Worm (Caenorhabditis elegans): ENCODE data around the gene dim-1.

Gene dim-1

DNA sequence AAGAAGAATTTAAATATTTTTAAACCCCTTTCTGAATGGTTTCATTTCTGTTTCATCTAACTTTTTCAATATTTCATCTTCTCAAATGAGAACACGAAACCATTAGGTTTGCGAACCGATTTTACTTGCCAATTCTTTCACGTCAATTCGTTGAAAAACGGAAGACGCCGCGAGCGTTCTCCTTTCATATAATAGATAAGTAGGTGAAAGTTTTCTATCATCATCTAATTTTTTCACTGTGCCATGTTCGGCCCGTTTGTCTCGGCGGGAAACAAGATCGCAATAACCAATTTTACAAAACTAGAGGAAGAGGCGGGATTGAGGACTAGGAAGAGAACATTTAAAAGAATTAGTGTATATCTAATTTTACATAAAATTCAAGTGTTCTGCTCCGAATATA lies 12.9 kb downstream of the dim-1 start, which contains the start of gene C18A11.4:
C18A11.4 (plus strand) TSS at position 367 of the 400 bp plus-strand sequence.
- TF ChIP-seq mep-1 (tag; optimal IDR thresholded peaks at IDR 0.05) (no peak), ztf-11 (tag; optimal IDR thresholded peaks at IDR 0.05) (no peak), ceh-83 (GFP tag; optimal IDR thresholded peaks at IDR 0.05) (no peak), unc-39 (tag; optimal IDR thresholded peaks at IDR 0.05) (no peak), nhr-28 (tag; optimal IDR thresholded peaks at IDR 0.05) (no peak), ham-2 (GFP tag; optimal IDR thresholded peaks at IDR 0.05) (no peak), nhr-12 (tag; optimal IDR thresholded peaks at IDR 0.05) (no peak), hlh-1 (tag; optimal IDR thresholded peaks at IDR 0.05) (no peak), mab-5 (tag; optimal IDR thresholded peaks at IDR 0.05) (no peak), flh-1 (GFP tag; optimal IDR thresholded peaks at IDR 0.05) (no peak), unc-120 (tag; optimal IDR thresholded peaks at IDR 0.05; ENCODE audit: poor library complexity, severe bottlenecking) (no peak), cnd-1 (tag; optimal IDR thresholded peaks at IDR 0.05) (no peak), zip-8 (tag; optimal IDR thresholded peaks at IDR 0.05) (no peak), blmp-1 (tag; optimal IDR thresholded peaks at IDR 0.05) (no peak), lsy-2 (tag; optimal IDR thresholded peaks at IDR 0.05) (no peak), elt-1 (tag; optimal IDR thresholded peaks at IDR 0.05; ENCODE audit: borderline replicate concordance, insufficient read depth) (no peak), sem-2 (GFP tag; optimal IDR thresholded peaks at IDR 0.05) (no peak), elt-3 (tag; optimal IDR thresholded peaks at IDR 0.05) (no peak), bed-3 (GFP tag; optimal IDR thresholded peaks at IDR 0.05) (no peak), pha-4 (tag; optimal IDR thresholded peaks at IDR 0.05) (no peak)

DNA sequence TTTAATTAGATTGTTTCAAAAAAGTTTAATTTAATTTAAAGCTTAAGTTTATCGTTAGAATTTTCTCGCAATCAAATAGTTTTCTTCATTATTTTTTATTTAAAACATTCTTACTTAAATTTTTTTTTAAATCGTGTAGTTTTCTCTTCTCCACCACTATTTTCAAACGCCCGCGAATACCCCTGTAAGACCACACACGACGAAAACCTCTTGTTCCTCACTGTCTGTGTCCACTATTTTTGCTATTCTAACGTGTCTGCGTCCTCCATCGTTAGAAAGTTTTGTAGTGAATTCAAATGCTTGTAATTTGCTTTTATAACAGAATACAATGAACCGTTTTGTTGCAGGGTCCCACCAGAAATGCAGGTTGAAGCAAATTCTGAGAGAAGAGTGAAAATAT lies 17.1 kb downstream of the dim-1 start, which contains the start of gene xol-1:
xol-1 (plus strand) TSS at position 347 of the 400 bp plus-strand sequence.
- TF ChIP-seq mep-1 (tag; optimal IDR thresholded peaks at IDR 0.05), result peak; percentile 6
- TF ChIP-seq ztf-11 (tag; optimal IDR thresholded peaks at IDR 0.05), result no peak
- no peak for TF ChIP-seq elt-3 (tag; optimal IDR thresholded peaks at IDR 0.05)
- no peak for TF ChIP-seq nhr-2 (tag; optimal IDR thresholded peaks at IDR 0.05)
- TF ChIP-seq unc-62 (GFP tag; optimal IDR thresholded peaks at IDR 0.05), result no peak
- no peak for TF ChIP-seq lsy-2 (tag; optimal IDR thresholded peaks at IDR 0.05)
- TF ChIP-seq mab-5 (tag; optimal IDR thresholded peaks at IDR 0.05), result no peak
- TF ChIP-seq ceh-43 (GFP tag; optimal IDR thresholded peaks at IDR 0.05), result no peak
- TF ChIP-seq ceh-83 (GFP tag; optimal IDR thresholded peaks at IDR 0.05), result no peak

DNA sequence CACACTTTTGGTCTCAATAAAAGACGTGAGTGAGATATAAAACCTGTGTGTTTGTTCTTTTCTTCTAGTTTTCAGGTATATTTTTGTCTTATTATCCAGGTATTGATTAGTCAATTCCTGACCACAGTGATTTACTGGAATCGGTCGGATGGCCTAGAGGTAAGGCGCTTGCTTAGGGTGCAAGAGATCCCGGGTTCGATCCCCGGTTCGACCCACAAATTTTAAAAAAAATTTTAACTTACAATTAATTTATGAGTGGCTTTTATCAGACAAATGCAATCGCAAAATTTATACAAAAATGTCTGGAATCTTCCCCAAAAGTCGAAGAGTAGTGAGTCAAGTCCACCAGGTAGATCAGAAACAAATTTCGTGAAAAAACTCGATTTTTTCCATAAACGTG lies 20.7 kb downstream of the dim-1 start:
- TF ChIP-seq ceh-83 (GFP tag; optimal IDR thresholded peaks at IDR 0.05) (no peak), ceh-43 (GFP tag; optimal IDR thresholded peaks at IDR 0.05) (no peak), nhr-2 (tag; optimal IDR thresholded peaks at IDR 0.05) (no peak), mep-1 (tag; optimal IDR thresholded peaks at IDR 0.05) (no peak), lsy-2 (tag; optimal IDR thresholded peaks at IDR 0.05) (no peak), mls-2 (tag; optimal IDR thresholded peaks at IDR 0.05) (no peak), lin-32 (GFP tag; optimal IDR thresholded peaks at IDR 0.05) (no peak)

ce11 chrX:8036219-8036883 lies 21.7 kb downstream of the dim-1 start:
- TF ChIP-seq elt-3 (tag; optimal IDR thresholded peaks at IDR 0.05) (peak; percentile 64), ceh-83 (GFP tag; optimal IDR thresholded peaks at IDR 0.05) (peak; percentile 80), ceh-43 (GFP tag; optimal IDR thresholded peaks at IDR 0.05) (no peak), pha-4 (tag; optimal IDR thresholded peaks at IDR 0.05) (peak; percentile 80), ceh-39 (tag; optimal IDR thresholded peaks at IDR 0.05) (peak; percentile 94), ztf-11 (tag; optimal IDR thresholded peaks at IDR 0.05) (peak; percentile 89), unc-39 (tag; optimal IDR thresholded peaks at IDR 0.05) (no peak), M03D4.4 (tag; optimal IDR thresholded peaks at IDR 0.05) (peak; percentile 44), tbx-8 (GFP tag; optimal IDR thresholded peaks at IDR 0.05) (peak; percentile 53), sem-2 (GFP tag; optimal IDR thresholded peaks at IDR 0.05) (peak; percentile 55), unc-120 (tag; optimal IDR thresholded peaks at IDR 0.05; ENCODE audit: poor library complexity, severe bottlenecking) (peak; percentile 81), sptf-1 (tag; optimal IDR thresholded peaks at IDR 0.05) (peak; percentile 59), elt-1 (tag; optimal IDR thresholded peaks at IDR 0.05; ENCODE audit: borderline replicate concordance, insufficient read depth) (peak; percentile 45), lin-13 (tag; optimal IDR thresholded peaks at IDR 0.05) (peak; percentile 60), ham-2 (GFP tag; optimal IDR thresholded peaks at IDR 0.05) (no peak), drap-1 (GFP tag; optimal IDR thresholded peaks at IDR 0.05) (peak; percentile 87), nhr-12 (tag; optimal IDR thresholded peaks at IDR 0.05) (peak; percentile 54), bed-3 (GFP tag; optimal IDR thresholded peaks at IDR 0.05) (peak; percentile 5), hlh-1 (tag; optimal IDR thresholded peaks at IDR 0.05) (peak; percentile 77), nhr-28 (tag; optimal IDR thresholded peaks at IDR 0.05) (no peak), mab-5 (tag; optimal IDR thresholded peaks at IDR 0.05) (peak; percentile 96), snpc-4 (tag; optimal IDR thresholded peaks at IDR 0.05) (no peak), nhr-2 (tag; optimal IDR thresholded peaks at IDR 0.05) (peak; percentile 34), mep-1 (tag; optimal IDR thresholded peaks at IDR 0.05) (peak; percentile 80), lin-32 (GFP tag; optimal IDR thresholded peaks at IDR 0.05) (no peak), cnd-1 (tag; optimal IDR thresholded peaks at IDR 0.05) (peak; percentile 21), ces-1 (GFP tag; optimal IDR thresholded peaks at IDR 0.05) (peak; percentile 99), unc-62 (GFP tag; optimal IDR thresholded peaks at IDR 0.05) (peak; percentile 75), nhr-76 (tag; optimal IDR thresholded peaks at IDR 0.05) (no peak), nhr-237 (tag; optimal IDR thresholded peaks at IDR 0.05) (peak; percentile 99), zip-8 (tag; optimal IDR thresholded peaks at IDR 0.05) (peak; percentile 10), flh-1 (GFP tag; optimal IDR thresholded peaks at IDR 0.05) (no peak), lsy-2 (tag; optimal IDR thresholded peaks at IDR 0.05) (peak; percentile 87), blmp-1 (tag; optimal IDR thresholded peaks at IDR 0.05) (no peak), mls-2 (tag; optimal IDR thresholded peaks at IDR 0.05) (peak; percentile 41)

All from whole organism, mixed stage, embryonic.